Worm (Caenorhabditis elegans) whole organism, midembryonic: ENCODE measurements around the gene str-56.

Experiments used
- T22C8.4 ChIP-seq: fragments of 200-800 bp; sonication (Bioruptor generic); IDR thresholded peaks from 2 replicates; pipeline ENCODE4 v1.3.6; 2022; ENCODE audit warnings: missing genetic modification characterization, missing compliant biosample characterization
- flt-1 ChIP-seq: fragments of 200-800 bp; sonication (Bioruptor generic); IDR thresholded peaks from 2 replicates; pipeline ENCODE4 v1.3.6; 2022; ENCODE audit warnings: missing genetic modification characterization, missing compliant biosample characterization
- klf-2 ChIP-seq: fragments of 200-800 bp; sonication (Bioruptor generic); conservative IDR thresholded peaks from 2 replicates; pipeline ENCODE4 v1.3.6; 2022; ENCODE audit warnings: missing genetic modification reagents, missing genetic modification characterization, missing compliant biosample characterization
- med-1 ChIP-seq: sonication (generic microtip); optimal IDR thresholded peaks from 2 replicates; lab custom pipeline; 2017; ENCODE audit warnings: missing genetic modification characterization, mild to moderate bottlenecking, missing compliant biosample characterization, antibody characterized with exemption, missing genetic modification reagents; ENCODE audit not compliant: insufficient read depth
- ref-1 ChIP-seq: fragments of 200-800 bp; sonication (Bioruptor generic); conservative IDR thresholded peaks from 2 replicates; pipeline ENCODE4 v1.3.6; 2022; ENCODE audit warnings: missing genetic modification reagents, missing genetic modification characterization, missing compliant biosample characterization
- tab-1 ChIP-seq: fragments of 200-800 bp; sonication (Bioruptor generic); IDR thresholded peaks from 2 replicates; pipeline ENCODE4 v1.3.6; 2022; ENCODE audit warnings: missing genetic modification characterization, missing compliant biosample characterization
- ztf-23 ChIP-seq: fragments of 200-800 bp; sonication (Bioruptor generic); IDR thresholded peaks from 2 replicates; pipeline ENCODE4 v1.3.6; 2022; ENCODE audit warnings: missing genetic modification reagents, missing genetic modification characterization, missing compliant biosample characterization
- ztf-29 ChIP-seq: fragments of 200-800 bp; sonication (Bioruptor generic); IDR thresholded peaks from 2 replicates; pipeline ENCODE4 v1.3.6; 2022; ENCODE audit warnings: missing genetic modification reagents, missing genetic modification characterization, missing compliant biosample characterization

- TF ChIP-seq med-1 (GFP tag; lab: Kevin White, UChicago) (no peak), klf-2 (GFP tag; lab: Robert Waterston, UW) (no peak), flt-1 (no peak), T22C8.4 (no peak), ztf-23 (GFP tag; lab: Robert Waterston, UW) (no peak), ztf-29 (no peak), ref-1 (no peak), tab-1 (GFP tag; lab: Robert Waterston, UW) (no peak)
These were observed 31.3 kb upstream of the str-56 start, which contains the start of gene srh-149 for ce11 chrV:15841095-15841494.
